Worm (Caenorhabditis elegans): ENCODE data around the gene tbx-36.

Gene tbx-36

DNA sequence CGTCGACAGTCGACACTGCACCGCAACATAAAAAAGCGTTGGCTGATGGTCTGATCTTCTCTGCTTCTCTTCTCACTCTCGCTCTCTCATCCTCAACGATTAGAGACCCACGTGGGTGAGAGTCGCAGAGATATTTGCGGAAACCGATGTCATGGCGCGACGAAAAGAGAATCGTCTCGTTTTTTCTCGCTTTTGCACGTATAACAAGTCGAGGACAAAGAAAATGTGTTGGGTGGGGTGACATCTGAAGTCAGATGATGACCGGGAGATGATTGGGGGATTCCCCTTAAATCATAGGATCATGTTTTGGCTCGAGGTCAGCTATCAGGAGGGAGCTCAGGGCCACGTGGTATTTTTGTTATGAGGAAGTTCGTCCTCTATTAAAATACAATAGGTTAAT, 6.0 kb downstream of the tbx-36 start (continued):
- TF ChIP-seq mxl-2 (GFP tag; conservative IDR thresholded peaks at IDR 0.05) (peak; percentile 90), hlh-11 (tag; optimal IDR thresholded peaks at IDR 0.05) (peak; percentile 98), hif-1 (tag; optimal IDR thresholded peaks at IDR 0.05) (peak; percentile 90 to 99), lsy-2 (tag; optimal IDR thresholded peaks at IDR 0.05) (peak in 1 of 2 experiments; percentile 74), mxl-3 (GFP tag; optimal IDR thresholded peaks at IDR 0.05) (peak; percentile 99), zag-1 (tag; optimal IDR thresholded peaks at IDR 0.05) (no peak), vab-7 (GFP tag; IDR thresholded peaks at IDR 0.05) (no peak), rbr-2 (tag; optimal IDR thresholded peaks at IDR 0.05) (peak; percentile 59), Y75B8A.6 (GFP tag; IDR thresholded peaks at IDR 0.05) (no peak), hmg-1.1 (GFP tag; IDR thresholded peaks at IDR 0.05) (peak; percentile 49; the same call in 1 of the 2 replicates), tra-1 (GFP tag; IDR thresholded peaks at IDR 0.05) (peak; percentile 94), daf-8 (GFP tag; IDR thresholded peaks at IDR 0.05) (no peak), F37D6.2 (tag; optimal IDR thresholded peaks at IDR 0.05) (no peak), zfp-3 (GFP tag; conservative IDR thresholded peaks at IDR 0.05) (peak; percentile 51; the same call in 1 of the 2 replicates), spr-3 (GFP tag; optimal IDR thresholded peaks at IDR 0.05) (no peak), nhr-76 (tag; optimal IDR thresholded peaks at IDR 0.05) (peak; percentile 54), ztf-11 (tag; optimal IDR thresholded peaks at IDR 0.05) (no peak), dmd-6 (GFP tag; IDR thresholded peaks at IDR 0.05) (peak; percentile 99), daf-19 (GFP tag; conservative IDR thresholded peaks at IDR 0.05) (no peak), mes-2 (tag; optimal IDR thresholded peaks at IDR 0.05; ENCODE audit: poor library complexity, severe bottlenecking) (peak; percentile 62), lin-38 (GFP tag; IDR thresholded peaks at IDR 0.05) (peak; percentile 40), R02D3.7 (tag; optimal IDR thresholded peaks at IDR 0.05) (no peak)

ce11 chrIV:11957074-11957473, 6.7 kb downstream of the tbx-36 start:
- TF ChIP-seq mdl-1 (tag; optimal IDR thresholded peaks at IDR 0.05) (peak in 1 of 2 experiments; percentile 33), hlh-30 (tag; optimal IDR thresholded peaks at IDR 0.05; ENCODE audit: insufficient read depth) (peak; percentile 32), lim-7 (GFP tag; IDR thresholded peaks at IDR 0.05) (0 out of 2 replicates have a peak, but pooled peaks have one; percentile 26), aha-1 (tag) (peak; percentile 94), daf-16 (GFP tag; optimal IDR thresholded peaks at IDR 0.05) (peak in 1 of 2 experiments; percentile 7), daf-16 (tag; optimal IDR thresholded peaks at IDR 0.05) (no peak), jun-1 (tag; optimal IDR thresholded peaks at IDR 0.05) (no peak), vab-7 (GFP tag; IDR thresholded peaks at IDR 0.05) (no peak), hlh-11 (tag; optimal IDR thresholded peaks at IDR 0.05) (peak; percentile 40), unc-62 (GFP tag; optimal IDR thresholded peaks at IDR 0.05 in 1 of 2) (peak in 1 of 2 experiments; percentile 22), unc-62 (tag; optimal IDR thresholded peaks at IDR 0.05) (no peak), dmd-6 (GFP tag; IDR thresholded peaks at IDR 0.05) (peak; percentile 19; the same call in 1 of the 2 replicates), lin-13 (GFP tag; optimal IDR thresholded peaks at IDR 0.05) (no peak), mxl-3 (GFP tag; optimal IDR thresholded peaks at IDR 0.05) (peak; percentile 66), fkh-10 (GFP tag; optimal IDR thresholded peaks at IDR 0.05) (no peak)

DNA sequence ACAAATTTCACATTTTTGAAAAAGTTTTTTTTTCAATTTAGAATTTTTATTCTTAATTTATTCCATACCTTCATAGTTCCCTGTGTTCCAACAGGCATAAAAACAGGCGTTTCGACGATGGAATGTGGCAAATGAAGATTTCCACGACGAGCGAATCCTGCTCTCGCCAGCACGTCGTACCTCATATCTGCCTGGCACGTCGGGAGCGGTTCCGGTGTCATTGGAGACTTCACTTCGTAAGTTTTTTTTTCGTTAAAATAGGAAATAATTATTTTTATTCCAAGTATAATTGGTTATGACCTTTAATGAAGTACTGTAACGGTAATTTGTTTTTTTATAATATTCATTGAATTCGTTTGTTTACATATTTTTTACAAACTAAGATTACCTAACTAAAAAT, 9.2 kb downstream of the tbx-36 start, which contains the start of gene tgt-1:
TSS of gene tgt-1 (minus strand) at position 232 of the 400 bp plus-strand sequence.
- TF ChIP-seq mdt-29 (GFP tag; IDR thresholded peaks at IDR 0.05) (0 out of 2 replicates have a peak, but pooled peaks have one; percentile 38), ceh-44 (GFP tag; IDR thresholded peaks at IDR 0.05) (no peak), nhr-102 (tag; optimal IDR thresholded peaks at IDR 0.05) (peak; percentile 18), lsy-2 (tag; optimal IDR thresholded peaks at IDR 0.05) (peak in 1 of 2 experiments; percentile 1), mxl-2 (GFP tag; conservative IDR thresholded peaks at IDR 0.05) (no peak), ama-1 (optimal IDR thresholded peaks at IDR 0.05) (peak; percentile 47), lin-38 (GFP tag; IDR thresholded peaks at IDR 0.05) (peak; percentile 43), aha-1 (tag) (peak; percentile 36), nhr-77 (tag; optimal IDR thresholded peaks at IDR 0.05) (no peak)

All from whole organism, L4 larva.